Worm (Caenorhabditis elegans) whole organism, young adult: ENCODE results near the gene lgc-20.

Experiments
- B0336.3 ChIP-seq: fragments of 200-800 bp; sonication (Bioruptor generic); IDR thresholded peaks from 2 replicates; pipeline ENCODE4 v1.3.6; 2022; ENCODE audit warnings: missing genetic modification characterization, missing compliant biosample characterization
- D2030.7 ChIP-seq: fragments of 200-800 bp; sonication (Bioruptor generic); IDR thresholded peaks from 2 replicates; pipeline ENCODE4 v1.3.6; 2022; ENCODE audit warnings: missing genetic modification reagents, missing genetic modification characterization, missing compliant biosample characterization
- F23B12.7 ChIP-seq: sonication (generic microtip); optimal IDR thresholded peaks from 2 replicates; lab custom pipeline; 2017; ENCODE audit warnings: missing genetic modification characterization, mild to moderate bottlenecking, missing compliant biosample characterization, antibody characterized with exemption, moderate library complexity; ENCODE audit not compliant: insufficient read depth
- F55B11.4 ChIP-seq: sonication (generic microtip); optimal IDR thresholded peaks from 2 replicates; lab custom pipeline; 2016; ENCODE audit warnings: missing compliant biosample characterization, missing genetic modification characterization, borderline replicate concordance; ENCODE audit not compliant: insufficient read depth
- K11D2.4 ChIP-seq: fragments of 200-800 bp; sonication (Bioruptor generic); IDR thresholded peaks from 2 replicates; pipeline ENCODE4 v1.3.6; 2022; ENCODE audit warnings: missing genetic modification reagents, missing genetic modification characterization, missing compliant biosample characterization
- T07F8.4 ChIP-seq: sonication (generic microtip); optimal IDR thresholded peaks from 2 replicates; lab custom pipeline; 2016; ENCODE audit warnings: mild to moderate bottlenecking, missing genetic modification characterization, moderate library complexity, missing compliant biosample characterization
- Y95B8A.8 ChIP-seq: fragments of 200-800 bp; sonication (Bioruptor generic); IDR thresholded peaks from 2 replicates; pipeline ENCODE4 v1.3.6; 2022; ENCODE audit warnings: missing genetic modification reagents, missing genetic modification characterization, missing compliant biosample characterization
- ZK185.1 ChIP-seq: sonication (generic microtip); optimal IDR thresholded peaks from 2 replicates; lab custom pipeline; 2016; ENCODE audit warnings: mild to moderate bottlenecking, missing genetic modification characterization, missing compliant biosample characterization; ENCODE audit not compliant: poor library complexity, severe bottlenecking
- aptf-2 ChIP-seq: fragments of 200-800 bp; sonication (Bioruptor generic); conservative IDR thresholded peaks from 2 replicates; pipeline ENCODE4 v1.3.6; 2022; ENCODE audit warnings: missing genetic modification reagents, missing genetic modification characterization, missing compliant biosample characterization
- atf-7 ChIP-seq: sonication (generic microtip); optimal IDR thresholded peaks from 2 replicates; lab custom pipeline; 2017; ENCODE audit warnings: mild to moderate bottlenecking, missing genetic modification characterization, missing compliant biosample characterization
- attf-5 ChIP-seq: fragments of 200-800 bp; sonication (Bioruptor generic); optimal IDR thresholded peaks from 2 replicates; lab custom pipeline; 2018; ENCODE audit warnings: mild to moderate bottlenecking, missing genetic modification characterization, missing compliant biosample characterization
- attf-6 ChIP-seq: fragments of 200-800 bp; sonication (Bioruptor generic); IDR thresholded peaks from 2 replicates; pipeline ENCODE4 v1.3.6; 2022; ENCODE audit warnings: missing genetic modification reagents, missing genetic modification characterization, missing compliant biosample characterization
- bed-1 ChIP-seq: fragments of 200-800 bp; sonication (Bioruptor generic); IDR thresholded peaks from 2 replicates; pipeline ENCODE4 v1.3.6; 2022; ENCODE audit warnings: missing genetic modification reagents, missing genetic modification characterization, missing compliant biosample characterization
- bed-2 ChIP-seq: fragments of 200-800 bp; sonication (Bioruptor generic); IDR thresholded peaks from 2 replicates; pipeline ENCODE4 v1.3.6; 2022; ENCODE audit warnings: missing genetic modification reagents, missing genetic modification characterization, missing compliant biosample characterization
- ccch-3 ChIP-seq: fragments of 200-800 bp; sonication (Bioruptor generic); optimal IDR thresholded peaks from 2 replicates; lab custom pipeline; 2018; ENCODE audit warnings: mild to moderate bottlenecking, missing genetic modification characterization, missing compliant biosample characterization
- cebp-1 ChIP-seq, 2 experiments: fragments of 200-800 bp in 1 of 2; sonication (Bioruptor generic) in 1 of 2; sonication (generic microtip) in 1 of 2; IDR thresholded peaks in 1 of 2; optimal IDR thresholded peaks in 1 of 2; 2 replicates each; pipeline versions ENCODE4 v1.3.6 to Lab custom; 2017 to 2022; ENCODE audit warnings: missing compliant biosample characterization in 2 of 2, missing genetic modification characterization in 2 of 2, mild to moderate bottlenecking in 1 of 2, missing genetic modification reagents in 1 of 2, moderate library complexity in 1 of 2
- ceh-100 ChIP-seq: fragments of 200-800 bp; sonication (Bioruptor generic); IDR thresholded peaks from 2 replicates; pipeline ENCODE4 v1.3.6; 2022; ENCODE audit warnings: missing genetic modification reagents, missing genetic modification characterization, missing compliant biosample characterization
- ceh-79 ChIP-seq: sonication (generic microtip); optimal IDR thresholded peaks from 2 replicates; lab custom pipeline; 2017; ENCODE audit warnings: mild to moderate bottlenecking, missing genetic modification characterization, missing compliant biosample characterization
- ceh-91 ChIP-seq: fragments of 200-800 bp; sonication (Bioruptor generic); IDR thresholded peaks from 2 replicates; pipeline ENCODE4 v1.3.6; 2022; ENCODE audit warnings: missing genetic modification reagents, missing genetic modification characterization, missing compliant biosample characterization
- chd-7 ChIP-seq: sonication (generic microtip); optimal IDR thresholded peaks from 2 replicates; lab custom pipeline; 2016; ENCODE audit warnings: mild to moderate bottlenecking, missing genetic modification characterization, moderate library complexity, missing compliant biosample characterization
- efl-1 ChIP-seq: fragments of 150-350 bp; optimal IDR thresholded peaks from 2 replicates; lab custom pipeline; 2014; ENCODE audit warnings: missing biosample characterization, missing genetic modification reagents, missing genetic modification characterization
- egl-18 ChIP-seq: fragments of 200-800 bp; sonication (Bioruptor generic); IDR thresholded peaks from 2 replicates; pipeline ENCODE4 v1.3.6; 2022; ENCODE audit warnings: missing genetic modification reagents, missing genetic modification characterization, missing compliant biosample characterization
- gei-17 ChIP-seq: fragments of 200-800 bp; sonication (Bioruptor generic); optimal IDR thresholded peaks from 2 replicates; lab custom pipeline; 2018; ENCODE audit warnings: mild to moderate bottlenecking, missing genetic modification characterization, missing compliant biosample characterization
- hlh-12 ChIP-seq: sonication (generic microtip); optimal IDR thresholded peaks from 2 replicates; lab custom pipeline; 2016; ENCODE audit warnings: missing genetic modification characterization, missing compliant biosample characterization
- lag-1 ChIP-seq: fragments of 200-800 bp; sonication (Bioruptor generic); IDR thresholded peaks from 2 replicates; pipeline ENCODE4 v1.3.6; 2022; ENCODE audit warnings: missing genetic modification reagents, missing genetic modification characterization, missing compliant biosample characterization
- let-526 ChIP-seq: fragments of 200-800 bp; sonication (Bioruptor generic); IDR thresholded peaks from 2 replicates; pipeline ENCODE4 v1.3.6; 2022; ENCODE audit warnings: missing genetic modification reagents, missing genetic modification characterization, missing compliant biosample characterization
- let-607 ChIP-seq, 2 experiments: fragments of 200-800 bp in 1 of 2; sonication (Bioruptor generic) in 1 of 2; sonication (generic microtip) in 1 of 2; optimal IDR thresholded peaks; 2 replicates each; lab custom pipeline; 2016 to 2018; ENCODE audit warnings: mild to moderate bottlenecking in 2 of 2, missing compliant biosample characterization in 2 of 2, missing genetic modification characterization in 2 of 2, moderate library complexity in 2 of 2, missing genotype in 1 of 2
- lin-35 ChIP-seq, 3 experiments: fragments of 150-350 bp in 2 of 3; sonication (generic microtip) in 1 of 3; optimal IDR thresholded peaks; 2 replicates each; lab custom pipeline; 2014 to 2018; ENCODE audit warnings: missing biosample characterization in 3 of 3, missing genetic modification characterization in 3 of 3, missing genetic modification reagents in 3 of 3
- lsl-1 ChIP-seq: fragments of 200-800 bp; sonication (Bioruptor generic); optimal IDR thresholded peaks from 2 replicates; lab custom pipeline; 2018; ENCODE audit warnings: mild to moderate bottlenecking, missing genetic modification characterization, moderate library complexity, missing compliant biosample characterization
- mcd-1 ChIP-seq: fragments of 200-800 bp; sonication (Bioruptor generic); IDR thresholded peaks from 2 replicates; pipeline ENCODE4 v1.3.6; 2022; ENCODE audit warnings: missing genetic modification reagents, missing genetic modification characterization, missing compliant biosample characterization
- mel-28 ChIP-seq: sonication (generic microtip); optimal IDR thresholded peaks from 2 replicates; lab custom pipeline; 2016; ENCODE audit warnings: borderline replicate concordance, mild to moderate bottlenecking, missing genetic modification characterization, missing compliant biosample characterization
- mes-4 ChIP-seq: sonication (generic microtip); optimal IDR thresholded peaks from 2 replicates; lab custom pipeline; 2016; ENCODE audit warnings: missing genotype, missing genetic modification characterization, missing compliant biosample characterization
- mxl-1 ChIP-seq: sonication (generic microtip); optimal IDR thresholded peaks from 2 replicates; lab custom pipeline; 2016; ENCODE audit warnings: missing genetic modification characterization, missing compliant biosample characterization
- nhr-179 ChIP-seq: sonication (generic microtip); optimal IDR thresholded peaks from 2 replicates; lab custom pipeline; 2016; ENCODE audit warnings: mild to moderate bottlenecking, missing genetic modification characterization, missing compliant biosample characterization
- nhr-27 ChIP-seq: fragments of 200-800 bp; sonication (Bioruptor generic); optimal IDR thresholded peaks from 2 replicates; lab custom pipeline; 2018; ENCODE audit warnings: mild to moderate bottlenecking, missing genetic modification characterization, moderate library complexity, missing compliant biosample characterization
- nhr-90 ChIP-seq: sonication (generic microtip); optimal IDR thresholded peaks from 2 replicates; lab custom pipeline; 2016; ENCODE audit warnings: missing genotype, mild to moderate bottlenecking, missing genetic modification characterization, missing compliant biosample characterization
- rcor-1 ChIP-seq: fragments of 200-800 bp; sonication (Bioruptor generic); IDR thresholded peaks from 2 replicates; pipeline ENCODE4 v1.3.6; 2022; ENCODE audit warnings: missing genetic modification reagents, missing genetic modification characterization, missing compliant biosample characterization
- repo-1 ChIP-seq: sonication (generic microtip); optimal IDR thresholded peaks from 2 replicates; lab custom pipeline; 2017; ENCODE audit warnings: mild to moderate bottlenecking, missing genetic modification characterization, missing compliant biosample characterization
- sea-2 ChIP-seq: fragments of 200-800 bp; sonication (Bioruptor generic); IDR thresholded peaks from 2 replicates; pipeline ENCODE4 v1.3.6; 2022; ENCODE audit warnings: missing genetic modification characterization, missing compliant biosample characterization
- snpc-1.3 ChIP-seq: sonication (generic microtip); optimal IDR thresholded peaks from 2 replicates; lab custom pipeline; 2017; ENCODE audit warnings: missing genetic modification characterization, mild to moderate bottlenecking, missing compliant biosample characterization, antibody characterized with exemption, moderate library complexity, missing genotype, missing genetic modification reagents; ENCODE audit not compliant: insufficient read depth
- tbx-9 ChIP-seq: sonication (generic microtip); optimal IDR thresholded peaks from 2 replicates; lab custom pipeline; 2016; ENCODE audit warnings: borderline replicate concordance, missing genetic modification characterization, inconsistent platforms, missing compliant biosample characterization
- tlf-1 ChIP-seq: fragments of 200-800 bp; sonication (Bioruptor generic); optimal IDR thresholded peaks from 2 replicates; lab custom pipeline; 2018; ENCODE audit warnings: mild to moderate bottlenecking, missing genetic modification characterization, missing compliant biosample characterization
- unc-62 ChIP-seq: fragments of 150-350 bp; optimal IDR thresholded peaks from 2 replicates; lab custom pipeline; 2014; ENCODE audit warnings: missing biosample characterization, missing genetic modification reagents, missing genetic modification characterization
- xnd-1 ChIP-seq: sonication (generic microtip); optimal IDR thresholded peaks from 2 replicates; lab custom pipeline; 2016; ENCODE audit warnings: missing genotype, missing genetic modification reagents, missing genetic modification characterization, missing compliant biosample characterization
- zim-3 ChIP-seq: sonication (generic microtip); optimal IDR thresholded peaks from 2 replicates; lab custom pipeline; 2017; ENCODE audit warnings: mild to moderate bottlenecking, missing genetic modification characterization, moderate library complexity, missing compliant biosample characterization
- ztf-18 ChIP-seq: sonication (generic microtip); optimal IDR thresholded peaks from 2 replicates; lab custom pipeline; 2016; ENCODE audit warnings: missing genotype, mild to moderate bottlenecking, missing genetic modification characterization, missing compliant biosample characterization
- ztf-28 ChIP-seq: fragments of 200-800 bp; sonication (Bioruptor generic); IDR thresholded peaks from 2 replicates; pipeline ENCODE4 v1.3.6; 2022; ENCODE audit warnings: missing genetic modification reagents, missing genetic modification characterization, missing compliant biosample characterization

The lgc-20 gene

DNA sequence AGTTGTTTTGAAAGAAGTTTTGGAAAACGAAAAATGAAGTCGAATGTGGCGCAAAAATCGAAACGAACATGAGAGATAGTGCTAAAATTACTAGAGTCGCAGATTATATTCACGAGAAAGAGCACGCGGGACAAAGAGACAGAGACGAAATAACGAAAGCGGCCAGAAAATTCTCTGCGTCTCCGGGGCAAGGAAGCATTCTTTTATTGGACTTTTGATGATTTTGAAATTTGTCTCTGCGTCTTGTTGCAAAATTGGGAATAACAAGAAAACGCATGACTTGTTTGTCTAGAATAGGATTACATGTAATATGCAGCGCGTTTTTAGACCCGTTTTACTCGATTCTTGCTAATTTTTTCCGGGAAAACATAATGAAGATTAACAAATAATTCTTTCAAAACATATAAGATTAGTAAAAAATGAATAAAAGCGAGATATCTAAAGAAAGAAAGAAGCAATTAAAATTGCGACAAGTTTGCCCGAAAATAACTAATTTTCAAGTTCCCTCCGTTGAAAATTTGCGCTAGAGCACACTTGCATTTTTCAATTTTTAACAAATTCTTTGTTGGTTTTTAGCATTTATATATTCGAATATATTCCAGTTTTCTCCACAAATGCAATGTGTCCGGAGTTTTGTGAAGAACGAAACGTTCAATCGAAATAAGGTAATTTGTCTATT, 4.6 kb upstream of the lgc-20 start, which contains the start of the genes B0491.6 and pigm-1 (continued):
- TF ChIP-seq mes-4 (tag; lab: Kevin White, UChicago) (no peak), gei-17 (GFP tag; lab: Kevin White, UChicago) (no peak), tbx-9 (no peak), ztf-28 (GFP tag; lab: Robert Waterston, UW) (no peak), B0336.3 (GFP tag; lab: Robert Waterston, UW) (no peak), let-607 (tag; optimal IDR thresholded peaks at IDR 0.05; lab: Kevin White, UChicago) (no peak), ztf-18 (tag; lab: Kevin White, UChicago) (peak; percentile 77), D2030.7 (GFP tag; lab: Robert Waterston, UW) (no peak), K11D2.4 (GFP tag; lab: Robert Waterston, UW) (no peak), aptf-2 (GFP tag; lab: Robert Waterston, UW) (no peak), lag-1 (GFP tag; lab: Robert Waterston, UW) (no peak), rcor-1 (GFP tag; lab: Robert Waterston, UW) (no peak), repo-1 (tag; lab: Kevin White, UChicago) (no peak), bed-2 (GFP tag; lab: Robert Waterston, UW) (no peak), zim-3 (no peak), cebp-1 (GFP tag; IDR thresholded peaks at IDR 0.05; lab: Robert Waterston, UW) (peak; percentile 62; the same call in 1 of the 2 replicates), cebp-1 (tag; optimal IDR thresholded peaks at IDR 0.05; lab: Kevin White, UChicago) (peak; percentile 91), mcd-1 (GFP tag; lab: Robert Waterston, UW) (peak; percentile 61; the same call in 1 of the 2 replicates), nhr-90 (tag; lab: Kevin White, UChicago) (no peak), nhr-27 (tag; lab: Kevin White, UChicago) (no peak), sea-2 (GFP tag; lab: Robert Waterston, UW) (no peak), ceh-79 (no peak), F55B11.4 (tag; lab: Kevin White, UChicago) (no peak), atf-7 (tag; lab: Kevin White, UChicago) (no peak), T07F8.4 (tag; lab: Kevin White, UChicago) (no peak), snpc-1.3 (tag; lab: Kevin White, UChicago) (no peak), Y95B8A.8 (no peak), attf-6 (GFP tag; lab: Robert Waterston, UW) (no peak), lin-35 (GFP tag; optimal IDR thresholded peaks at IDR 0.05; lab: Kevin White, UChicago) (peak in 2 of 3 experiments; percentile 38 to 63), ceh-100 (no peak), F23B12.7 (tag; lab: Kevin White, UChicago) (no peak), let-526 (GFP tag; lab: Robert Waterston, UW) (no peak), attf-5 (GFP tag; lab: Kevin White, UChicago) (peak; percentile 90), xnd-1 (tag; lab: Kevin White, UChicago) (no peak), efl-1 (GFP tag; lab: Kevin White, UChicago) (peak; percentile 72), mel-28 (tag; lab: Kevin White, UChicago) (no peak), lsl-1 (GFP tag; lab: Kevin White, UChicago) (no peak), bed-1 (GFP tag; lab: Robert Waterston, UW) (no peak), ZK185.1 (peak; percentile 22), tlf-1 (GFP tag; lab: Kevin White, UChicago) (no peak), egl-18 (GFP tag; lab: Robert Waterston, UW) (no peak), hlh-12 (tag; lab: Kevin White, UChicago) (no peak), mxl-1 (tag; lab: Kevin White, UChicago) (no peak), unc-62 (GFP tag; lab: Kevin White, UChicago) (no peak), ceh-91 (GFP tag; lab: Robert Waterston, UW) (no peak), nhr-179 (no peak), chd-7 (tag; lab: Kevin White, UChicago) (no peak), ccch-3 (GFP tag; lab: Kevin White, UChicago) (no peak)
